Worm (Caenorhabditis elegans) whole organism, L4/young adult: ENCODE measurements around the gene npp-5.

Source experiments
- dao-5 ChIP-seq: sonication (generic microtip); optimal IDR thresholded peaks from 2 replicates; lab custom pipeline; 2016; ENCODE audit warnings: missing genotype, missing genetic modification characterization, moderate library complexity, missing compliant biosample characterization
- him-1 ChIP-seq: sonication (generic microtip); optimal IDR thresholded peaks from 2 replicates; lab custom pipeline; 2016; ENCODE audit warnings: missing genotype, missing genetic modification reagents, missing genetic modification characterization, missing compliant biosample characterization

DNA sequence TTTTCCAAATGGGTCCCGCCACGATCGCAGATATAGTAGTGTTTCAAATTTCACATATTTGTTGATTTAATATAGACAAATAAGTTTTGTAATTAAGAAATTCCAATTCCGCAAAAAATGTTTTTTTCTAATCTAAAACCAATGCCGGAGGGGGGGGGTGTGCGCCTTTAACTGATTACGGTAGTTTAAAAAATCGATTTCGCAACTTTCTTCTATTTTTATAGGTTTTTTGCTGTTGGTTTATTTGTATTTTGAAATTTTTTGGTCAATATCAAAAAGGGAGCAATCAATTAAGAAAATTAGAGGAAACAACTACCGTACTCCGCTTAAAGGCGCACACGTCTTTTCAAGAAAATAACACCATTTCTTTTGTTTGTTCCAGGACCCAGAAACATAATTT is 8.1 kb downstream of the npp-5 start:
- TF ChIP-seq him-1 (tag; lab: Kevin White, UChicago) (no peak), dao-5 (tag; lab: Kevin White, UChicago) (no peak)
